Worm (Caenorhabditis elegans) whole organism, L3 larva: ENCODE measurements around the gene tmem-231.

Source experiments
- pqm-1 ChIP-seq: fragments of 150-350 bp; optimal IDR thresholded peaks from 2 replicates; lab custom pipeline; 2017; ENCODE audit warnings: missing biosample characterization, missing genetic modification characterization, inconsistent platforms
- zag-1 ChIP-seq: fragments of 150-350 bp; optimal IDR thresholded peaks from 2 replicates; lab custom pipeline; 2014; ENCODE audit warnings: missing biosample characterization, missing genetic modification characterization

DNA sequence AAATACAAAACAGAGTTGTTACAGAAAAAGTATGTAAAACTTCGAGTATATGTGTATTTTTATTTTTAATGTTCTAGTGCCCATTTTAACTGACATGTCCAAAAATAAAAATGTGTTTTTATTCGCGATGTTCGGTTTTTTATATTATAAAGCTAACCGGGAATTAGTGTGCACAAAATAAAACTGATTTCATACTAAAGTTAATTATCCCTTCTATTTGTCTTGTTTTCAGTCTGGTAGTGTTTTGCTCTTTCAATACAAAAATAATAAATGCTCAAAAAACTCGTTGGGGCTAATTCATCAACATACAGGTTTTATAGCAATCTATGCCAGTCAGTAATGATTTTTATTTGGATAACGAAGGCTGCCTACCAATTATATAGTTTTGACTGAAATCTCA is 41.8 kb upstream of the tmem-231 start:
- no peak for TF ChIP-seq zag-1 (tag; lab: Kevin White, UChicago)
- no peak for TF ChIP-seq pqm-1
